Worm (Caenorhabditis elegans) whole organism, late embryonic: ENCODE measurements around the gene glb-32.

Source experiments
- C08G9.2 ChIP-seq: sonication (generic microtip); optimal IDR thresholded peaks from 2 replicates; lab custom pipeline; 2016; ENCODE audit warnings: mild to moderate bottlenecking, missing genetic modification characterization, moderate library complexity, missing compliant biosample characterization
- C38D4.7 ChIP-seq: fragments of 200-800 bp; sonication (Bioruptor generic); optimal IDR thresholded peaks from 2 replicates; lab custom pipeline; 2018; ENCODE audit warnings: mild to moderate bottlenecking, missing genetic modification characterization, moderate library complexity, missing compliant biosample characterization
- F13H6.1 ChIP-seq: sonication (generic microtip); optimal IDR thresholded peaks from 2 replicates; lab custom pipeline; 2016; ENCODE audit warnings: missing genetic modification characterization, missing compliant biosample characterization
- K02D7.2 ChIP-seq: sonication (generic microtip); optimal IDR thresholded peaks from 2 replicates; lab custom pipeline; 2017; ENCODE audit warnings: mild to moderate bottlenecking, missing genetic modification characterization, missing compliant biosample characterization
- K09A11.1 ChIP-seq: sonication (generic microtip); optimal IDR thresholded peaks from 2 replicates; lab custom pipeline; 2017; ENCODE audit warnings: antibody characterized with exemption, mild to moderate bottlenecking, missing genetic modification characterization, missing compliant biosample characterization; ENCODE audit not compliant: insufficient read depth
- ahr-1 ChIP-seq: sonication (generic microtip); optimal IDR thresholded peaks from 2 replicates; lab custom pipeline; 2016; ENCODE audit warnings: missing genetic modification characterization, missing compliant biosample characterization
- ama-1 ChIP-seq: fragments of 150-350 bp; optimal IDR thresholded peaks from 2 replicates; lab custom pipeline; 2014
- ceh-14 ChIP-seq: sonication (generic microtip); optimal IDR thresholded peaks from 2 replicates; lab custom pipeline; 2016; ENCODE audit warnings: missing genotype, missing genetic modification characterization, missing compliant biosample characterization
- ceh-18 ChIP-seq: sonication (generic microtip); optimal IDR thresholded peaks from 2 replicates; lab custom pipeline; 2016; ENCODE audit warnings: missing genetic modification characterization, missing compliant biosample characterization
- ceh-19 ChIP-seq: fragments of 200-800 bp; sonication (Bioruptor generic); optimal IDR thresholded peaks from 2 replicates; lab custom pipeline; 2018; ENCODE audit warnings: mild to moderate bottlenecking, missing genetic modification characterization, missing compliant biosample characterization
- ceh-22 ChIP-seq: sonication (generic microtip); optimal IDR thresholded peaks from 2 replicates; lab custom pipeline; 2017; ENCODE audit warnings: missing biosample characterization, missing genetic modification characterization
- ceh-24 ChIP-seq: sonication (generic microtip); optimal IDR thresholded peaks from 2 replicates; lab custom pipeline; 2016; ENCODE audit warnings: mild to moderate bottlenecking, missing genetic modification characterization, missing compliant biosample characterization
- ceh-30 ChIP-seq: fragments of 150-350 bp; optimal IDR thresholded peaks from 2 replicates; lab custom pipeline; 2014; ENCODE audit warnings: missing biosample characterization, missing genetic modification characterization
- ceh-31 ChIP-seq: sonication (generic microtip); optimal IDR thresholded peaks from 2 replicates; lab custom pipeline; 2016; ENCODE audit warnings: missing genetic modification characterization, missing compliant biosample characterization
- ceh-45 ChIP-seq: fragments of 200-800 bp; sonication (Bioruptor generic); IDR thresholded peaks from 2 replicates; pipeline ENCODE4 v1.3.6; 2022; ENCODE audit warnings: missing genetic modification reagents, missing genetic modification characterization, missing compliant biosample characterization
- ceh-48 ChIP-seq: sonication (generic microtip); optimal IDR thresholded peaks from 2 replicates; lab custom pipeline; 2016; ENCODE audit warnings: missing genetic modification characterization, inconsistent platforms, missing compliant biosample characterization
- ceh-6 ChIP-seq: fragments of 200-800 bp; sonication (Bioruptor generic); optimal IDR thresholded peaks from 2 replicates; lab custom pipeline; 2018; ENCODE audit warnings: mild to moderate bottlenecking, missing genetic modification characterization, missing compliant biosample characterization
- che-1 ChIP-seq: sonication (generic microtip); optimal IDR thresholded peaks from 2 replicates; lab custom pipeline; 2016; ENCODE audit warnings: mild to moderate bottlenecking, missing genetic modification characterization, missing compliant biosample characterization
- dve-1 ChIP-seq: sonication (generic microtip); optimal IDR thresholded peaks from 2 replicates; lab custom pipeline; 2017; ENCODE audit warnings: antibody characterized with exemption, mild to moderate bottlenecking, missing genetic modification characterization, missing compliant biosample characterization
- elt-2 ChIP-seq: sonication (generic microtip); optimal IDR thresholded peaks from 2 replicates; lab custom pipeline; 2016; ENCODE audit warnings: missing genetic modification reagents, missing genetic modification characterization, missing compliant biosample characterization
- elt-4 ChIP-seq: sonication (generic microtip); optimal IDR thresholded peaks from 2 replicates; lab custom pipeline; 2016; ENCODE audit warnings: missing genetic modification characterization, missing compliant biosample characterization
- ets-4 ChIP-seq: sonication (generic microtip); optimal IDR thresholded peaks from 2 replicates; lab custom pipeline; 2016; ENCODE audit warnings: missing genetic modification characterization, missing compliant biosample characterization
- eyg-1 ChIP-seq: sonication (generic microtip); optimal IDR thresholded peaks from 2 replicates; lab custom pipeline; 2016; ENCODE audit warnings: missing genotype, missing genetic modification characterization, missing compliant biosample characterization
- fkh-10 ChIP-seq: fragments of 150-350 bp; optimal IDR thresholded peaks from 2 replicates; lab custom pipeline; 2014; ENCODE audit warnings: missing biosample characterization, missing genetic modification reagents, missing genetic modification characterization
- fkh-6 ChIP-seq: sonication (generic microtip); optimal IDR thresholded peaks from 2 replicates; lab custom pipeline; 2016; ENCODE audit warnings: missing genetic modification characterization, missing compliant biosample characterization
- gmeb-2 ChIP-seq: sonication (generic microtip); optimal IDR thresholded peaks from 2 replicates; lab custom pipeline; 2016; ENCODE audit warnings: missing genetic modification characterization, inconsistent platforms, missing compliant biosample characterization
- hlh-15 ChIP-seq: sonication (generic microtip); optimal IDR thresholded peaks from 2 replicates; lab custom pipeline; 2016; ENCODE audit warnings: missing genetic modification characterization, missing compliant biosample characterization
- hlh-30 ChIP-seq: sonication (generic microtip); optimal IDR thresholded peaks from 2 replicates; lab custom pipeline; 2017; ENCODE audit warnings: antibody characterized with exemption, missing genetic modification characterization, missing compliant biosample characterization; ENCODE audit not compliant: insufficient read depth
- hlh-6 ChIP-seq: sonication (generic microtip); optimal IDR thresholded peaks from 2 replicates; lab custom pipeline; 2016; ENCODE audit warnings: missing genotype, missing genetic modification characterization, missing compliant biosample characterization
- lin-11 ChIP-seq: fragments of 200-800 bp; sonication (Bioruptor generic); optimal IDR thresholded peaks from 2 replicates; lab custom pipeline; 2018; ENCODE audit warnings: mild to moderate bottlenecking, missing genetic modification characterization, missing compliant biosample characterization
- madf-2 ChIP-seq: sonication (generic microtip); optimal IDR thresholded peaks from 2 replicates; lab custom pipeline; 2017; ENCODE audit warnings: missing genetic modification characterization, missing compliant biosample characterization
- mec-3 ChIP-seq: sonication (generic microtip); optimal IDR thresholded peaks from 2 replicates; lab custom pipeline; 2016; ENCODE audit warnings: borderline replicate concordance, missing genetic modification characterization, missing compliant biosample characterization
- nfya-1 ChIP-seq: sonication (generic microtip); optimal IDR thresholded peaks from 2 replicates; lab custom pipeline; 2017; ENCODE audit warnings: missing genetic modification characterization, mild to moderate bottlenecking, missing compliant biosample characterization, antibody characterized with exemption, moderate library complexity
- nhr-11 ChIP-seq: fragments of 150-350 bp; optimal IDR thresholded peaks from 2 replicates; lab custom pipeline; 2014; ENCODE audit warnings: missing biosample characterization, missing genetic modification characterization
- nhr-232 ChIP-seq: sonication (generic microtip); optimal IDR thresholded peaks from 2 replicates; lab custom pipeline; 2016; ENCODE audit warnings: missing genetic modification characterization, missing compliant biosample characterization
- npax-4 ChIP-seq: sonication (generic microtip); optimal IDR thresholded peaks from 2 replicates; lab custom pipeline; 2016; ENCODE audit warnings: missing genetic modification characterization, missing compliant biosample characterization
- odd-2 ChIP-seq: sonication (generic microtip); optimal IDR thresholded peaks from 2 replicates; lab custom pipeline; 2017; ENCODE audit warnings: antibody characterized with exemption, mild to moderate bottlenecking, missing genetic modification characterization, missing compliant biosample characterization
- pag-3 ChIP-seq: sonication (generic microtip); optimal IDR thresholded peaks from 2 replicates; lab custom pipeline; 2016; ENCODE audit warnings: missing compliant biosample characterization, missing genetic modification characterization, borderline replicate concordance
- pat-9 ChIP-seq: fragments of 200-800 bp; sonication (Bioruptor generic); optimal IDR thresholded peaks from 2 replicates; lab custom pipeline; 2018; ENCODE audit warnings: mild to moderate bottlenecking, missing genetic modification characterization, moderate library complexity, missing compliant biosample characterization
- pha-2 ChIP-seq: sonication (generic microtip); optimal IDR thresholded peaks from 2 replicates; lab custom pipeline; 2017; ENCODE audit warnings: mild to moderate bottlenecking, missing genetic modification characterization, missing compliant biosample characterization
- pqm-1 ChIP-seq: sonication (generic microtip); optimal IDR thresholded peaks from 2 replicates; lab custom pipeline; 2016; ENCODE audit warnings: missing genetic modification characterization, missing compliant biosample characterization
- ref-2 ChIP-seq: sonication (generic microtip); optimal IDR thresholded peaks from 2 replicates; lab custom pipeline; 2016; ENCODE audit warnings: missing genetic modification characterization, missing compliant biosample characterization
- rnt-1 ChIP-seq: sonication (generic microtip); optimal IDR thresholded peaks from 2 replicates; lab custom pipeline; 2016; ENCODE audit warnings: missing genetic modification characterization, missing compliant biosample characterization
- sdc-2 ChIP-seq: sonication (generic microtip); optimal IDR thresholded peaks from 2 replicates; lab custom pipeline; 2016; ENCODE audit warnings: missing genotype, missing genetic modification characterization, missing compliant biosample characterization
- sox-2 ChIP-seq: fragments of 200-800 bp; sonication (Bioruptor generic); IDR thresholded peaks from 2 replicates; pipeline ENCODE4 v1.3.6; 2022; ENCODE audit warnings: missing genetic modification reagents, missing genetic modification characterization, missing compliant biosample characterization
- sox-4 ChIP-seq: sonication (generic microtip); optimal IDR thresholded peaks from 2 replicates; lab custom pipeline; 2017; ENCODE audit warnings: mild to moderate bottlenecking, missing genetic modification characterization, inconsistent platforms, missing compliant biosample characterization
- syd-9 ChIP-seq: sonication (generic microtip); optimal IDR thresholded peaks from 2 replicates; lab custom pipeline; 2016; ENCODE audit warnings: mild to moderate bottlenecking, missing genetic modification characterization, moderate library complexity, missing compliant biosample characterization
- ttx-3 ChIP-seq: sonication (generic microtip); optimal IDR thresholded peaks from 2 replicates; lab custom pipeline; 2016; ENCODE audit warnings: missing genetic modification reagents, missing genetic modification characterization, missing compliant biosample characterization
- unc-3 ChIP-seq, 2 experiments: fragments of 200-800 bp in 1 of 2; sonication (Bioruptor generic) in 1 of 2; sonication (generic microtip) in 1 of 2; conservative IDR thresholded peaks in 1 of 2; optimal IDR thresholded peaks in 1 of 2; 2 replicates each; pipeline versions ENCODE4 v1.3.6 to Lab custom; 2016 to 2022; ENCODE audit warnings: missing compliant biosample characterization in 2 of 2, missing genetic modification characterization in 2 of 2, missing genetic modification reagents in 1 of 2
- unc-86 ChIP-seq: sonication (generic microtip); optimal IDR thresholded peaks from 2 replicates; lab custom pipeline; 2016; ENCODE audit warnings: missing genetic modification characterization, missing compliant biosample characterization
- zip-5 ChIP-seq: sonication (generic microtip); optimal IDR thresholded peaks from 2 replicates; lab custom pipeline; 2016; ENCODE audit warnings: missing genetic modification characterization, missing compliant biosample characterization
- ztf-16 ChIP-seq: sonication (generic microtip); optimal IDR thresholded peaks from 2 replicates; lab custom pipeline; 2017; ENCODE audit warnings: missing genetic modification characterization, missing compliant biosample characterization

Gene glb-32

ce11 chrV:5049333-5049942, 39.9 kb downstream of the glb-32 start, which contains the start of the genes pqn-51 and K11D12.14:
Gene pqn-51, plus strand, starts transcription at chrV:5049607.
Gene K11D12.14, plus strand, starts transcription at chrV:5049636.
- peak; percentile 35 for TF ChIP-seq ama-1
- TF ChIP-seq nhr-11 = no peak
- TF ChIP-seq ceh-22 (tag; lab: Kevin White, UChicago) = no peak
- no peak for TF ChIP-seq eyg-1
- no peak for TF ChIP-seq fkh-10 (GFP tag; lab: Kevin White, UChicago)
- peak; percentile 29 for TF ChIP-seq K09A11.1 (tag; lab: Kevin White, UChicago)
- TF ChIP-seq C38D4.7 (GFP tag; lab: Kevin White, UChicago) = no peak
- TF ChIP-seq ceh-14 = peak; percentile 66
- no peak for TF ChIP-seq hlh-15 (tag; lab: Kevin White, UChicago)
- TF ChIP-seq mec-3 (tag; lab: Kevin White, UChicago) = no peak
- TF ChIP-seq fkh-6 (tag; lab: Kevin White, UChicago) = no peak
- TF ChIP-seq ceh-48 (tag; lab: Kevin White, UChicago) = no peak
- TF ChIP-seq C08G9.2 (tag; lab: Kevin White, UChicago) = peak; percentile 1
- no peak for TF ChIP-seq pat-9 (tag; lab: Kevin White, UChicago)
- no peak for TF ChIP-seq hlh-6 (tag; lab: Kevin White, UChicago)
- no peak for TF ChIP-seq ceh-30 (tag; lab: Kevin White, UChicago)
- no peak for TF ChIP-seq unc-86
- TF ChIP-seq ceh-18 = peak; percentile 93
- peak; percentile 82 for TF ChIP-seq dve-1 (tag; lab: Kevin White, UChicago)
- TF ChIP-seq madf-2 = peak; percentile 61
- peak; percentile 38 for TF ChIP-seq pqm-1 (tag; lab: Kevin White, UChicago)
- TF ChIP-seq ceh-6 (GFP tag; lab: Kevin White, UChicago) = no peak
- no peak for TF ChIP-seq gmeb-2 (tag; lab: Kevin White, UChicago)
- no peak for TF ChIP-seq nhr-232 (tag; lab: Kevin White, UChicago)
- TF ChIP-seq odd-2 (tag; lab: Kevin White, UChicago) = no peak
- TF ChIP-seq ttx-3 (tag; lab: Kevin White, UChicago) = no peak
- TF ChIP-seq lin-11 = no peak
- peak; percentile 89 for TF ChIP-seq ceh-31 (tag; lab: Kevin White, UChicago)
- no peak for TF ChIP-seq sdc-2 (tag; lab: Kevin White, UChicago)
- TF ChIP-seq elt-4 = no peak
- TF ChIP-seq ztf-16 = peak; percentile 38
- TF ChIP-seq sox-4 (tag; lab: Kevin White, UChicago) = no peak
- peak; percentile 86 for TF ChIP-seq ref-2
- TF ChIP-seq pha-2 (tag; lab: Kevin White, UChicago) = peak; percentile 63
- TF ChIP-seq elt-2 = peak; percentile 25
- TF ChIP-seq hlh-30 (tag; lab: Kevin White, UChicago) = no peak
- peak; percentile 84 for TF ChIP-seq nfya-1 (tag; lab: Kevin White, UChicago)
- peak; percentile 68 for TF ChIP-seq F13H6.1
- no peak for TF ChIP-seq zip-5
- TF ChIP-seq syd-9 (tag; lab: Kevin White, UChicago) = peak; percentile 35
- TF ChIP-seq rnt-1 (tag; lab: Kevin White, UChicago) = peak; percentile 91
- TF ChIP-seq unc-3 (GFP tag; conservative IDR thresholded peaks at IDR 0.05; lab: Robert Waterston, UW) = peak; percentile 9; the same call in 1 of the 2 replicates
- TF ChIP-seq unc-3 (tag; optimal IDR thresholded peaks at IDR 0.05; lab: Kevin White, UChicago) = no peak
- peak; percentile 72 for TF ChIP-seq ets-4 (tag; lab: Kevin White, UChicago)
- no peak for TF ChIP-seq ceh-24 (tag; lab: Kevin White, UChicago)
- TF ChIP-seq che-1 (tag; lab: Kevin White, UChicago) = no peak
- TF ChIP-seq npax-4 (tag; lab: Kevin White, UChicago) = no peak
- TF ChIP-seq K02D7.2 = no peak
- no peak for TF ChIP-seq sox-2 (GFP tag; lab: Robert Waterston, UW)
- TF ChIP-seq pag-3 = no peak
- TF ChIP-seq ceh-45 (GFP tag; lab: Robert Waterston, UW) = 0 out of 2 replicates have a peak, but pooled peaks have one; percentile 22
- no peak for TF ChIP-seq ahr-1
- no peak for TF ChIP-seq ceh-19
